Worm (Caenorhabditis elegans) whole organism, L2 larva: Measurements from ENCODE around the gene ZK856.5.
A peak's percentile ranks its signal among the peaks of the same experiment; 100 is the strongest.

Source experiments
- F13H6.1 ChIP-seq: sonication (generic microtip); optimal IDR thresholded peaks from 2 replicates; lab custom pipeline; 2016; ENCODE audit warnings: missing genetic modification characterization, missing compliant biosample characterization
- R02D3.7 ChIP-seq: fragments of 150-350 bp; optimal IDR thresholded peaks from 2 replicates; lab custom pipeline; 2014; ENCODE audit warnings: missing biosample characterization, missing genetic modification characterization
- Y55F3AM.14 ChIP-seq: fragments of 200-800 bp; sonication (Bioruptor generic); optimal IDR thresholded peaks from 2 replicates; lab custom pipeline; 2018; ENCODE audit warnings: mild to moderate bottlenecking, missing genetic modification characterization, missing compliant biosample characterization
- ZK546.5 ChIP-seq: sonication (generic microtip); optimal IDR thresholded peaks from 2 replicates; lab custom pipeline; 2017; ENCODE audit warnings: missing biosample characterization, missing genetic modification characterization
- alr-1 ChIP-seq: fragments of 150-350 bp; optimal IDR thresholded peaks from 2 replicates; lab custom pipeline; 2014; ENCODE audit warnings: missing biosample characterization, missing genetic modification characterization
- aly-2 ChIP-seq: fragments of 150-350 bp; optimal IDR thresholded peaks from 2 replicates; lab custom pipeline; 2014; ENCODE audit warnings: missing biosample characterization, missing genetic modification characterization
- ama-1 ChIP-seq: fragments of 150-350 bp; optimal IDR thresholded peaks from 2 replicates; lab custom pipeline; 2018; ENCODE audit warnings: inconsistent platforms
- blmp-1 ChIP-seq: sonication (generic microtip); optimal IDR thresholded peaks from 2 replicates; lab custom pipeline; 2017; ENCODE audit warnings: missing genetic modification characterization, mild to moderate bottlenecking, missing compliant biosample characterization, antibody characterized with exemption, moderate library complexity; ENCODE audit not compliant: insufficient read depth
- ceh-82 ChIP-seq: fragments of 150-350 bp; optimal IDR thresholded peaks from 2 replicates; lab custom pipeline; 2014; ENCODE audit warnings: missing biosample characterization, missing genetic modification characterization
- dmd-4 ChIP-seq: sonication (generic microtip); optimal IDR thresholded peaks from 2 replicates; lab custom pipeline; 2017; ENCODE audit warnings: missing biosample characterization, missing genetic modification characterization
- egl-27 ChIP-seq: sonication (generic microtip); optimal IDR thresholded peaks from 3 replicates; lab custom pipeline; 2017; ENCODE audit warnings: missing biosample characterization, missing genetic modification reagents, missing genetic modification characterization
- elt-3 ChIP-seq: sonication (generic microtip); optimal IDR thresholded peaks from 2 replicates; lab custom pipeline; 2017; ENCODE audit warnings: missing biosample characterization, missing genetic modification characterization
- fos-1 ChIP-seq: fragments of 150-350 bp; optimal IDR thresholded peaks from 2 replicates; lab custom pipeline; 2014; ENCODE audit warnings: missing biosample characterization, missing genetic modification characterization
- gmeb-1 ChIP-seq: fragments of 150-350 bp; optimal IDR thresholded peaks from 2 replicates; lab custom pipeline; 2014; ENCODE audit warnings: missing biosample characterization, missing genetic modification characterization
- lin-13 ChIP-seq: fragments of 150-350 bp; optimal IDR thresholded peaks from 2 replicates; lab custom pipeline; 2014; ENCODE audit warnings: missing biosample characterization, missing genetic modification reagents, missing genetic modification characterization
- lsy-2 ChIP-seq, 2 experiments: fragments of 150-350 bp in 1 of 2; sonication (generic microtip) in 1 of 2; optimal IDR thresholded peaks; 2 replicates each; lab custom pipeline; 2014 to 2017; ENCODE audit warnings: missing biosample characterization in 2 of 2, missing genetic modification characterization in 2 of 2
- mab-5 ChIP-seq: fragments of 150-350 bp; optimal IDR thresholded peaks from 2 replicates; lab custom pipeline; 2014; ENCODE audit warnings: missing biosample characterization, missing genetic modification characterization
- mbf-1 ChIP-seq: sonication (generic microtip); optimal IDR thresholded peaks from 2 replicates; lab custom pipeline; 2017; ENCODE audit warnings: missing biosample characterization, missing genetic modification characterization
- nhr-10 ChIP-seq: sonication (generic microtip); optimal IDR thresholded peaks from 2 replicates; lab custom pipeline; 2017; ENCODE audit warnings: missing biosample characterization, missing genetic modification characterization
- nhr-12 ChIP-seq: fragments of 150-350 bp; optimal IDR thresholded peaks from 2 replicates; lab custom pipeline; 2014; ENCODE audit warnings: missing biosample characterization, missing genetic modification characterization
- nhr-129 ChIP-seq: fragments of 150-350 bp; optimal IDR thresholded peaks from 2 replicates; lab custom pipeline; 2014; ENCODE audit warnings: missing biosample characterization, missing genetic modification characterization
- nhr-21 ChIP-seq: fragments of 150-350 bp; optimal IDR thresholded peaks from 2 replicates; lab custom pipeline; 2014; ENCODE audit warnings: missing biosample characterization, missing genetic modification characterization
- nhr-25 ChIP-seq: fragments of 150-350 bp; sonication (generic microtip); optimal IDR thresholded peaks from 3 replicates; lab custom pipeline; 2014; ENCODE audit warnings: missing biosample characterization, missing genetic modification characterization
- nhr-77 ChIP-seq: fragments of 150-350 bp; optimal IDR thresholded peaks from 2 replicates; lab custom pipeline; 2014; ENCODE audit warnings: missing biosample characterization, missing genetic modification characterization
- peb-1 ChIP-seq: fragments of 150-350 bp; optimal IDR thresholded peaks from 2 replicates; lab custom pipeline; 2014; ENCODE audit warnings: missing biosample characterization, missing genetic modification characterization
- sma-3 ChIP-seq: sonication (generic microtip); optimal IDR thresholded peaks from 2 replicates; lab custom pipeline; 2016; ENCODE audit warnings: missing genetic modification reagents, missing genetic modification characterization, missing compliant biosample characterization
- sma-9 ChIP-seq, 2 experiments: fragments of 150-350 bp in 1 of 2; sonication (generic microtip) in 1 of 2; optimal IDR thresholded peaks; 2 replicates each; lab custom pipeline; 2014 to 2016; ENCODE audit warnings: missing genetic modification characterization in 2 of 2, mild to moderate bottlenecking in 1 of 2, missing biosample characterization in 1 of 2, missing compliant biosample characterization in 1 of 2, missing genetic modification reagents in 1 of 2, moderate library complexity in 1 of 2
- unc-39 ChIP-seq: fragments of 150-350 bp; optimal IDR thresholded peaks from 2 replicates; lab custom pipeline; 2014; ENCODE audit warnings: missing biosample characterization, missing genetic modification characterization
- unc-62 ChIP-seq: fragments of 150-350 bp; optimal IDR thresholded peaks from 2 replicates; lab custom pipeline; 2014; ENCODE audit warnings: missing biosample characterization, missing genetic modification reagents, missing genetic modification characterization
- zag-1 ChIP-seq: fragments of 150-350 bp; optimal IDR thresholded peaks from 2 replicates; lab custom pipeline; 2014; ENCODE audit warnings: missing biosample characterization, missing genetic modification characterization
- ztf-11 ChIP-seq: sonication (generic microtip); optimal IDR thresholded peaks from 2 replicates; lab custom pipeline; 2017; ENCODE audit warnings: missing biosample characterization, missing genetic modification characterization

The ZK856.5 gene

ce11 chrV:10233330-10233729 lies 43.4 kb upstream of the ZK856.5 start, which contains the start of gene str-182:
Gene str-182 (minus strand): TSS chrV:10233430.
- no peak for TF ChIP-seq blmp-1 (tag; lab: Kevin White, UChicago)
- TF ChIP-seq nhr-12 (tag; lab: Kevin White, UChicago), result no peak
- no peak for TF ChIP-seq alr-1 (tag; lab: Kevin White, UChicago)
- no peak for TF ChIP-seq mbf-1 (tag; lab: Kevin White, UChicago)
- no peak for TF ChIP-seq nhr-77 (tag; lab: Kevin White, UChicago)
- no peak for TF ChIP-seq lin-13 (GFP tag; lab: Kevin White, UChicago)
- TF ChIP-seq nhr-25, result no peak
- TF ChIP-seq peb-1 (tag; lab: Kevin White, UChicago), result no peak

ce11 chrV:10230932-10231331 lies 41.0 kb upstream of the ZK856.5 start, which contains the start of gene fipr-6:
Gene fipr-6 (plus strand): TSS chrV:10231232.
- TF ChIP-seq dmd-4, result no peak
- no peak for TF ChIP-seq ama-1 (lab: Kevin White, UChicago)
- TF ChIP-seq mab-5 (tag; lab: Kevin White, UChicago), result no peak
- TF ChIP-seq ZK546.5 (tag; lab: Kevin White, UChicago), result no peak
- TF ChIP-seq sma-3 (GFP tag; lab: Kevin White, UChicago), result no peak
- no peak for TF ChIP-seq elt-3 (tag; lab: Kevin White, UChicago)
- no peak for TF ChIP-seq unc-62 (GFP tag; lab: Kevin White, UChicago)
- no peak for TF ChIP-seq nhr-25
- no peak for TF ChIP-seq ztf-11 (tag; lab: Kevin White, UChicago)
- TF ChIP-seq ceh-82, result no peak
- TF ChIP-seq nhr-77 (tag; lab: Kevin White, UChicago), result no peak
- TF ChIP-seq nhr-10 (tag; lab: Kevin White, UChicago), result no peak
- no peak for TF ChIP-seq alr-1 (tag; lab: Kevin White, UChicago)
- no peak for TF ChIP-seq mbf-1 (tag; lab: Kevin White, UChicago)
- no peak for TF ChIP-seq nhr-12 (tag; lab: Kevin White, UChicago)
- no peak for TF ChIP-seq R02D3.7
- no peak for TF ChIP-seq Y55F3AM.14 (GFP tag; lab: Kevin White, UChicago)
- no peak for TF ChIP-seq lsy-2 (tag; optimal IDR thresholded peaks at IDR 0.05; lab: Kevin White, UChicago)

DNA sequence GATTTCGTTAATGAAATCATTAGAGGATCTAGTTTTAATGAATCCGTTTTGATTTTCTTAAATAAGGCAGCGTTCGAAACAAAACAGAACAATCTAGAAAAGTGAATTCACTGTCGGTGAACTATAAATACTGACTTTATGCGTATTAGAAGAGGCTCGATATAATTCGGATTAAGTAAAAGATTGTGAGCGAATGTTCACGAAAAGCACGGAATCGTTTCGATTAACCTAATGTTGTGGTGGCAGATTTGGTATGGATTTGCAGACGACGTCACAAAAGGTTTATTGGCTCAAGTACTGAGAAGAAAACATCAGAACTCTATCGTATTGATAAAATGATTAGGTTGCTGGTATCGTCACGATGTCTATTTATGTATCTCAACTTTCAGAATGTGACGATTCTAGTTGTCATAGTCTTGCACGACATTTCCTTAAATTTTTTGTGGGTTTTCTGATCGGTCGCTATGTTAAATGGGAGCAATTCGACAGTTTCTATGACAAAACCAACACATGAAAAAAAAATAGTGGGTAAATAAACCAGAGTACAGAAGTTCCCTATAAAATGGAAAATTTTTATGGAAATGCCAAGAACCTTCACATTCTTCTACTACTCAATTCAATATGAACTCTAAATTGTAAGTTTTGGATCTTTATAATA lies 39.4 kb upstream of the ZK856.5 start, which contains the start of the genes pyt-1 and fipr-7:
Gene pyt-1 (minus strand): TSS at position 101 of the 658 bp plus-strand sequence.
Gene fipr-7 (plus strand): TSS at position 608 of the 658 bp plus-strand sequence.
- TF ChIP-seq nhr-77 (tag; lab: Kevin White, UChicago), result no peak
- TF ChIP-seq ZK546.5 (tag; lab: Kevin White, UChicago), result no peak
- no peak for TF ChIP-seq elt-3 (tag; lab: Kevin White, UChicago)
- no peak for TF ChIP-seq zag-1 (tag; lab: Kevin White, UChicago)

DNA sequence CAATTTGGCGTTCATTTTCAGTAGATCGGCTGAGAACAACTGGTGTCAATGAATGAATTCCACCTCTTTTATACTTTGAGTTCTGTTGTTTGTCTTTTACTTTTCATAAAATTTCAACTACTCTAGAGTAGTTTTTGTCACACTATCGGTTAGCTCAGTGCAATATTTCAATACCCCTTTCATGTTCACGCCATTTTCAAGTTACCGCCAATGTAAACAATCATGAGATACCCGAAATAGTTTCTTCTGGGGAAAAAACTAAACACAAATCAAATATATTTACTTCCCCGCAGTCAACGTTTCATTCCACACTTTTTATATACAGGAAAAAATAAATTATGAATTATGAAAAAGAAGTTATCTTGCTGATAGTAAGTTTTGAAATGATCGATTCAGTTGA lies 38.4 kb upstream of the ZK856.5 start, which contains the start of gene fipr-4:
Gene fipr-4 (minus strand): TSS at position 101 of the 400 bp plus-strand sequence.
- no peak for TF ChIP-seq Y55F3AM.14 (GFP tag; lab: Kevin White, UChicago)
- peak; percentile 9 for TF ChIP-seq F13H6.1 (tag; lab: Kevin White, UChicago)

DNA sequence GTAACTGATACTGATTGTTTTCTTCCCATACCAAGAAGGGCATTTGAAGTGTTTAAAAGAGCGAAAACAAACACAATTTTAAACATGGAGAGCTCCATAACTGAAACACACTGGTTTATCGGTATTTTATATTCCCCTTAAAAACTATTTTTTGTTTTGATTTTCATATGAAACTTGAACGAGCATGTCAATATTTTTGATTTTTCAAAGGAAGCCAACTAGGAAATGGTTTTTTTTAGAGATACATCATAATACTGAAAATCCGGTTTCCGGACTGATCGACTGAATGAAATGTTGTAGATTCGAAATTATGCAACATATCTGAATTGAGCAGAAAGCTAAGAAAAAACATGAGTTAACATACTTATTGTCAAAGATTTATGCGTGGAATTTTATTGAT lies 37.4 kb upstream of the ZK856.5 start, which contains the start of gene ttr-19:
Gene ttr-19 (minus strand): TSS at position 101 of the 400 bp plus-strand sequence.
- TF ChIP-seq nhr-25 (no peak), egl-27 (tag; lab: Kevin White, UChicago) (no peak), ama-1 (lab: Kevin White, UChicago) (no peak), F13H6.1 (tag; lab: Kevin White, UChicago) (no peak), sma-3 (GFP tag; lab: Kevin White, UChicago) (no peak), aly-2 (tag; lab: Kevin White, UChicago) (no peak), fos-1 (tag; lab: Kevin White, UChicago) (no peak), lin-13 (GFP tag; lab: Kevin White, UChicago) (no peak), dmd-4 (no peak), nhr-21 (tag; lab: Kevin White, UChicago) (no peak), nhr-12 (tag; lab: Kevin White, UChicago) (no peak), gmeb-1 (tag; lab: Kevin White, UChicago) (no peak), sma-9 (GFP tag; optimal IDR thresholded peaks at IDR 0.05; lab: Kevin White, UChicago) (no peak), sma-9 (tag; optimal IDR thresholded peaks at IDR 0.05; lab: Kevin White, UChicago) (no peak), ZK546.5 (tag; lab: Kevin White, UChicago) (no peak), unc-39 (tag; lab: Kevin White, UChicago) (no peak), nhr-129 (no peak)
